Fruit fly (Drosophila melanogaster) whole organism, embryonic: Measurements from ENCODE around the gene dsf.
A peak's percentile ranks its signal among the peaks of the same experiment; 100 is the strongest.

Experiments used
- Atf6 ChIP-seq: fragments of 200-800 bp; sonication (Bioruptor generic); IDR thresholded peaks from 2 replicates; pipeline ENCODE4 v1.3.6; 2022; ENCODE audit warnings: missing biosample characterization, missing genetic modification characterization
- BtbVII ChIP-seq: fragments of 200-800 bp; sonication (Bioruptor generic); optimal IDR thresholded peaks from 3 replicates; lab custom pipeline; 2017; ENCODE audit warnings: missing biosample characterization, mild to moderate bottlenecking, missing genetic modification characterization
- CG12769 ChIP-seq: fragments of 200-800 bp; sonication (Bioruptor generic); optimal IDR thresholded peaks from 2 replicates; lab custom pipeline; 2019; ENCODE audit warnings: missing biosample characterization, mild to moderate bottlenecking, missing genetic modification characterization, moderate library complexity
- CG13624 ChIP-seq: fragments of 200-800 bp; sonication (Bioruptor generic); optimal IDR thresholded peaks from 2 replicates; lab custom pipeline; 2016; ENCODE audit warnings: missing biosample characterization, missing genetic modification characterization
- CG15011 ChIP-seq: fragments of 200-800 bp; sonication (Bioruptor generic); optimal IDR thresholded peaks from 3 replicates; lab custom pipeline; 2018; ENCODE audit warnings: missing biosample characterization, mild to moderate bottlenecking, missing genetic modification characterization
- CG15601 ChIP-seq: fragments of 200-800 bp; sonication (Bioruptor generic); optimal IDR thresholded peaks from 3 replicates; lab custom pipeline; 2019; ENCODE audit warnings: missing biosample characterization, mild to moderate bottlenecking, missing genetic modification characterization, moderate library complexity
- CG16813 ChIP-seq: fragments of 200-800 bp; sonication (Bioruptor generic); IDR thresholded peaks from 3 replicates; pipeline ENCODE4 v1.3.6; 2022; ENCODE audit warnings: missing biosample characterization, missing genetic modification characterization; ENCODE audit not compliant: partially characterized antibody
- CG17612 ChIP-seq: fragments of 200-800 bp; sonication (Bioruptor generic); IDR thresholded peaks from 2 replicates; pipeline ENCODE4 v1.3.6; 2022; ENCODE audit warnings: missing biosample characterization, missing genetic modification characterization
- CG8944 ChIP-seq: fragments of 200-800 bp; sonication (Bioruptor generic); optimal IDR thresholded peaks from 3 replicates; lab custom pipeline; 2016; ENCODE audit warnings: missing biosample characterization, missing genetic modification characterization
- Deaf1 ChIP-seq: fragments of 200-800 bp; optimal IDR thresholded peaks from 3 replicates; lab custom pipeline; 2019; ENCODE audit warnings: missing biosample characterization, mild to moderate bottlenecking, missing genetic modification characterization, moderate library complexity
- E2f2 ChIP-seq: fragments of 200-800 bp; sonication (Bioruptor generic); IDR thresholded peaks from 2 replicates; pipeline ENCODE4 v1.3.6; 2022; ENCODE audit warnings: missing biosample characterization, missing genetic modification characterization
- Eip74EF ChIP-seq, 2 experiments: fragments of 200-800 bp in 1 of 2; fragments of >200 bp in 1 of 2; sonication (Bioruptor generic) in 1 of 2; optimal IDR thresholded peaks; 2 replicates each; lab custom pipeline; 2017 to 2019; ENCODE audit warnings: missing biosample characterization in 2 of 2, missing genetic modification characterization in 2 of 2, mild to moderate bottlenecking in 1 of 2, moderate library complexity in 1 of 2
- GATAe ChIP-seq: fragments of 200-800 bp; sonication (Bioruptor generic); conservative IDR thresholded peaks from 2 replicates; pipeline ENCODE4 v1.3.6; 2022; ENCODE audit warnings: missing biosample characterization, missing genetic modification characterization
- HLH4C ChIP-seq: fragments of 200-800 bp; sonication (Bioruptor generic); IDR thresholded peaks from 3 replicates; pipeline ENCODE4 v1.3.6; 2022; ENCODE audit warnings: missing biosample characterization, missing genetic modification characterization; ENCODE audit not compliant: partially characterized antibody
- HLHmδ ChIP-seq: fragments of 200-800 bp; sonication (Bioruptor generic); optimal IDR thresholded peaks from 2 replicates; lab custom pipeline; 2018; ENCODE audit warnings: missing biosample characterization, mild to moderate bottlenecking, missing genetic modification characterization, moderate library complexity
- Hr3 ChIP-seq: fragments of 200-800 bp; sonication (Bioruptor generic); optimal IDR thresholded peaks from 3 replicates; lab custom pipeline; 2016; ENCODE audit warnings: missing biosample characterization, missing genetic modification characterization
- Hr78 ChIP-seq, 2 experiments: fragments of 200-800 bp in 1 of 2; fragments of >200 bp in 1 of 2; sonication (Bioruptor generic) in 1 of 2; optimal IDR thresholded peaks; 2 replicates each; lab custom pipeline; 2017 to 2019; ENCODE audit warnings: missing biosample characterization in 2 of 2, missing genetic modification characterization in 2 of 2, mild to moderate bottlenecking in 1 of 2, moderate library complexity in 1 of 2
- Mrtf ChIP-seq: fragments of 200-800 bp; sonication (Bioruptor generic); IDR thresholded peaks from 3 replicates; pipeline ENCODE4 v1.3.6; 2022; ENCODE audit warnings: missing biosample characterization, missing genetic modification characterization
- Oaz ChIP-seq: fragments of 200-800 bp; sonication (Bioruptor generic); IDR thresholded peaks from 2 replicates; pipeline ENCODE4 v1.3.6; 2022; ENCODE audit warnings: missing biosample characterization, missing genetic modification characterization
- Optix ChIP-seq: fragments of 200-800 bp; sonication (Bioruptor generic); IDR thresholded peaks from 3 replicates; pipeline ENCODE4 v1.3.6; 2022; ENCODE audit warnings: missing biosample characterization, missing genetic modification characterization
- Ptx1 ChIP-seq: fragments of 200-800 bp; sonication (Bioruptor generic); IDR thresholded peaks from 2 replicates; pipeline ENCODE4 v1.3.6; 2022; ENCODE audit warnings: missing biosample characterization, missing genetic modification characterization
- abd-A ChIP-seq: fragments of 200-800 bp; sonication (Bioruptor generic); optimal IDR thresholded peaks from 3 replicates; lab custom pipeline; 2019; ENCODE audit warnings: missing biosample characterization, mild to moderate bottlenecking, missing genetic modification characterization, moderate library complexity
- al ChIP-seq: fragments of 200-800 bp; sonication (Bioruptor generic); IDR thresholded peaks from 2 replicates; pipeline ENCODE4 v1.3.6; 2022; ENCODE audit warnings: missing biosample characterization, missing genetic modification characterization
- chinmo ChIP-seq: fragments of 200-800 bp; sonication (Bioruptor generic); IDR thresholded peaks from 4 replicates; pipeline ENCODE4 v1.3.6; 2022; ENCODE audit warnings: missing biosample characterization, missing genetic modification characterization; ENCODE audit not compliant: partially characterized antibody
- chm ChIP-seq: fragments of 200-800 bp; sonication (Bioruptor generic); IDR thresholded peaks from 2 replicates; pipeline ENCODE4 v1.3.6; 2022; ENCODE audit warnings: missing biosample characterization, missing genetic modification characterization
- corto ChIP-seq: fragments of 200-800 bp; sonication (Bioruptor generic); optimal IDR thresholded peaks from 2 replicates; lab custom pipeline; 2016; ENCODE audit warnings: missing biosample characterization, mild to moderate bottlenecking, missing genetic modification characterization, moderate library complexity
- dimm ChIP-seq: fragments of 200-800 bp; sonication (Bioruptor generic); IDR thresholded peaks from 2 replicates; pipeline ENCODE4 v1.3.6; 2022; ENCODE audit warnings: missing biosample characterization, missing genetic modification characterization
- dmrt99B ChIP-seq: fragments of 200-800 bp; sonication (Bioruptor generic); optimal IDR thresholded peaks from 2 replicates; lab custom pipeline; 2018; ENCODE audit warnings: missing biosample characterization, mild to moderate bottlenecking, missing genetic modification characterization, moderate library complexity
- grn ChIP-seq: fragments of 200-800 bp; sonication (Bioruptor generic); optimal IDR thresholded peaks from 3 replicates; lab custom pipeline; 2017; ENCODE audit warnings: missing biosample characterization, missing genetic modification characterization
- jing ChIP-seq: fragments of 200-800 bp; sonication (Bioruptor generic); optimal IDR thresholded peaks from 2 replicates; lab custom pipeline; 2018; ENCODE audit warnings: missing biosample characterization, mild to moderate bottlenecking, missing genetic modification characterization
- lbe ChIP-seq: fragments of 200-800 bp; sonication (Bioruptor generic); optimal IDR thresholded peaks from 2 replicates; lab custom pipeline; 2016; ENCODE audit warnings: missing biosample characterization, mild to moderate bottlenecking, missing genetic modification characterization
- nerfin-1 ChIP-seq: fragments of 200-800 bp; sonication (Bioruptor generic); optimal IDR thresholded peaks from 3 replicates; lab custom pipeline; 2019; ENCODE audit warnings: missing biosample characterization, mild to moderate bottlenecking, missing genetic modification characterization, moderate library complexity
- oc ChIP-seq: fragments of 200-800 bp; sonication (Bioruptor generic); optimal IDR thresholded peaks from 2 replicates; lab custom pipeline; 2018; ENCODE audit warnings: missing biosample characterization, mild to moderate bottlenecking, missing genetic modification characterization, moderate library complexity
- org-1 ChIP-seq: fragments of 200-800 bp; sonication (Bioruptor generic); optimal IDR thresholded peaks from 2 replicates; lab custom pipeline; 2017; ENCODE audit warnings: missing biosample characterization, missing genetic modification characterization
- pb ChIP-seq: fragments of 200-800 bp; sonication (Bioruptor generic); optimal IDR thresholded peaks from 3 replicates; lab custom pipeline; 2016; ENCODE audit warnings: missing biosample characterization, missing genetic modification characterization
- pho ChIP-seq: fragments of 200-800 bp; sonication (Bioruptor generic); optimal IDR thresholded peaks from 2 replicates; lab custom pipeline; 2016; ENCODE audit warnings: missing biosample characterization, missing genetic modification characterization
- repo ChIP-seq: fragments of 200-800 bp; sonication (Bioruptor generic); optimal IDR thresholded peaks from 2 replicates; lab custom pipeline; 2016; ENCODE audit warnings: missing biosample characterization, missing genetic modification characterization
- schlank ChIP-seq: fragments of 200-800 bp; sonication (Bioruptor generic); optimal IDR thresholded peaks from 2 replicates; lab custom pipeline; 2018; ENCODE audit warnings: missing biosample characterization, mild to moderate bottlenecking, missing genetic modification characterization
- sd ChIP-seq: fragments of 200-800 bp; sonication (Bioruptor generic); optimal IDR thresholded peaks from 3 replicates; lab custom pipeline; 2018; ENCODE audit warnings: missing biosample characterization, mild to moderate bottlenecking, missing genetic modification characterization, moderate library complexity
- seq ChIP-seq: fragments of 200-800 bp; sonication (Bioruptor generic); IDR thresholded peaks from 2 replicates; pipeline ENCODE4 v1.3.6; 2022; ENCODE audit warnings: missing biosample characterization, missing genetic modification characterization
- tx ChIP-seq: fragments of 200-800 bp; sonication (Bioruptor generic); optimal IDR thresholded peaks from 2 replicates; lab custom pipeline; 2016; ENCODE audit warnings: missing biosample characterization, missing genetic modification characterization
- vfl ChIP-seq: fragments of 200-800 bp; sonication (Bioruptor generic); optimal IDR thresholded peaks from 2 replicates; lab custom pipeline; 2016; ENCODE audit warnings: missing biosample characterization, missing genetic modification characterization
- vvl ChIP-seq: fragments of 200-800 bp; sonication (Bioruptor generic); IDR thresholded peaks from 2 replicates; pipeline ENCODE4 v1.3.6; 2022; ENCODE audit warnings: missing biosample characterization, missing genetic modification characterization
- z ChIP-seq: fragments of 200-800 bp; sonication (Bioruptor generic); IDR thresholded peaks from 3 replicates; pipeline ENCODE4 v1.3.6; 2022; ENCODE audit warnings: missing biosample characterization, missing genetic modification characterization
- zen2 ChIP-seq: fragments of 200-800 bp; sonication (Bioruptor generic); IDR thresholded peaks from 3 replicates; pipeline ENCODE4 v1.3.6; 2022; ENCODE audit warnings: missing biosample characterization, missing genetic modification characterization; ENCODE audit not compliant: partially characterized antibody

Gene dsf

DNA sequence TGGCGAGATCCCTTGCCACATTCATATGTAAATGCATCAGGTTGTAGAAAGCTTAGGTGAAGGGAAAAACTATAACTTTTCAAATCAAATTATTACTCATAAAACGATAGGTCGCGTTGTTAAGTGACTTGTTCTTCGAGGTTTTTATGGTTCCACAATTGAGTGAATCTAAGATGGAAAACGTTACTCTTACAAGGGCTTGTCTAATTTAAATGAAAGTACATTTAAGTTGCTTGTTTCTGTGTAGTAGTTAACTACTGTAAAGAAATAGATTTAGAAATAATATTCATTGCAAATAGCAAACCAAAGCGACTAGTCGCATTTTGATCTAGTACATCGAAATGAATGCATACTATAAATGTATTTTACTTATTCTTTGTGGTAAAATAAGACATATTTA, 42.3 kb upstream of the dsf start, which contains the start of gene CG44574:
Gene CG44574, plus strand, starts transcription at position 301 of the 400 bp plus-strand sequence.
- TF ChIP-seq Ptx1 (no peak), chm (GFP tag; lab: Robert Waterston, UW) (no peak), tx (no peak)

DNA sequence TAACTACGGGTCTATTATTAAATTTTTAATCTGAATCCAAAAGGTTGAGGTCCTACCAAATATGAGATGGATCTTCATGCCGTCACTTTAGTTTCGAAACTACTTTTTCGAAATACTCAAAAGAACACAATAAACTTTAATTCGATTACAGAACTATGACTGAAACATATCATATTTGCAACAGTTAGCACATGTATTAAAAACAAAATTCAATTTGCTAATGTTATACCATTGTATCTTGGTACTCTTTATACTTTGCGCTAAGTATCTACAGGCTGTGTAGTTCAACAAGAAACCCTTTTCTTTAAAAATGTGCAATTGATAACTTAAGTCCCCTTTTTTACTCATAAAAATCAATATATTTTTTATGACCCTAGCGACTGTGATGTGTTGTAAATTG, 41.1 kb upstream of the dsf start, which contains the start of the genes Sfp26Ac and CG43185:
Gene Sfp26Ac, minus strand, starts transcription at position 101 of the 400 bp plus-strand sequence.
Gene CG43185, plus strand, starts transcription at position 215 of the 400 bp plus-strand sequence.
- TF ChIP-seq HLH4C, result no peak
- no peak for TF ChIP-seq dimm (GFP tag; lab: Robert Waterston, UW)
- TF ChIP-seq pho (GFP tag; lab: Kevin White, UChicago), result no peak
- TF ChIP-seq CG15011, result no peak
- TF ChIP-seq grn, result no peak
- TF ChIP-seq Hr3, result no peak
- TF ChIP-seq repo (GFP tag; lab: Kevin White, UChicago), result no peak
- no peak for TF ChIP-seq corto
- no peak for TF ChIP-seq jing (GFP tag; lab: Kevin White, UChicago)
- TF ChIP-seq org-1 (GFP tag; lab: Kevin White, UChicago), result no peak
- no peak for TF ChIP-seq seq
- TF ChIP-seq zen2 (GFP tag; lab: Robert Waterston, UW), result no peak
- TF ChIP-seq CG17612 (GFP tag; lab: Robert Waterston, UW), result no peak
- no peak for TF ChIP-seq Mrtf
- no peak for TF ChIP-seq E2f2
- TF ChIP-seq CG15601 (tag; lab: Kevin White, UChicago), result no peak
- TF ChIP-seq schlank (tag; lab: Kevin White, UChicago), result no peak

DNA sequence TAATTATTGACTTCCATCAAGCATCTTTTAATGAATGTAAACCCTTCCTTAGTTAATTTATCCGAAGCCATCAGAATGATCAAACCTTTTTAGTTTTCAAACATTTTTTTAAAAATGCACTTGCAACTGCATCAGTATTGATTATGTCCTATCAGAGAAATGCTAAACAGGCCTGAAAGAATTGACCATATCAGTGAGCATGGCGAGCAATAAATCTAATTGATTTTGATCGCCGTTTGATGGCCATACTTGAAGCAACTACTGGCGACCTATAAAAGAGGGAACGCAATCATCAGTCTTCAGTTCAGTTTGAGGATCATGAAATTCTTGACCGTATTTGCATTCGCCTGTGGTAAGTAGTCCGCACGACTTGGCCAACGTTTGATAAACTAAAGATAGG, 40.0 kb upstream of the dsf start, which contains the start of gene CG9029:
Gene CG9029, plus strand, starts transcription at position 301 of the 400 bp plus-strand sequence.
- no peak for TF ChIP-seq CG8944 (GFP tag; lab: Kevin White, UChicago)
- TF ChIP-seq Hr78 (GFP tag; optimal IDR thresholded peaks at IDR 0.05; lab: Kevin White, UChicago), result no peak
- TF ChIP-seq vfl, result no peak
- no peak for TF ChIP-seq GATAe (GFP tag; lab: Robert Waterston, UW)
- no peak for TF ChIP-seq CG13624 (GFP tag; lab: Kevin White, UChicago)
- TF ChIP-seq dmrt99B, result no peak
- no peak for TF ChIP-seq Optix
- TF ChIP-seq HLHmδ, result no peak
- TF ChIP-seq CG16813 (GFP tag; lab: Robert Waterston, UW), result no peak
- TF ChIP-seq al (GFP tag; lab: Robert Waterston, UW), result no peak
- no peak for TF ChIP-seq BtbVII (GFP tag; lab: Kevin White, UChicago)

DNA sequence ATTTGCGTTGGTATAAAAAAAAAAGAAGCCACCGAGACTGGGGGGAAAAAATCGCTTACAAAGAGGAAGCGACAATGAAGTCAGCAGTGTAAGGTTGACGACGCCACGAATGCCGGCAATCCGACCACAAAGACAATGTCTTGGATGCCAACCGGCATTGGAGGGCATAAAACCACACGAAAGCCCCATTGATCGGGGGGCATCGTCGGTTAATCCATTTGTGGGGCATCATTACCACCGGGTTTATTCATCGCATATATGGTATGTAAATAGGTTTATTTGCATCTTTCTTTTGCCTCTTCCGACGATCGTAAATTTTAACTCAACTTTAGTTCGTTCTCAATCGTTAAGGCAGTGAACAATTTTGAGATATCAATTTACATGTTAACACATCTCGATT, 38.8 kb upstream of the dsf start:
- no peak for TF ChIP-seq Oaz
- TF ChIP-seq oc (tag; lab: Kevin White, UChicago), result peak; percentile 72
- peak; percentile 77 for TF ChIP-seq sd (tag; lab: Kevin White, UChicago)
- peak in 1 of 2 experiments; percentile 55 for TF ChIP-seq Eip74EF (GFP tag; optimal IDR thresholded peaks at IDR 0.05; lab: Kevin White, UChicago)
- TF ChIP-seq abd-A (tag; lab: Kevin White, UChicago), result peak; percentile 24
- TF ChIP-seq Deaf1 (tag; lab: Kevin White, UChicago), result peak; percentile 27
- peak; percentile 10 for TF ChIP-seq pb (GFP tag; lab: Kevin White, UChicago)
- 0 out of 3 replicates have a peak, but pooled peaks have one; percentile 44 for TF ChIP-seq z (GFP tag; lab: Robert Waterston, UW)
- TF ChIP-seq lbe (GFP tag; lab: Kevin White, UChicago), result no peak
- no peak for TF ChIP-seq Atf6 (GFP tag; lab: Robert Waterston, UW)
- 0 out of 3 replicates have a peak, but pooled peaks have one; percentile 1 for TF ChIP-seq zen2 (GFP tag; lab: Robert Waterston, UW)
- no peak for TF ChIP-seq nerfin-1 (tag; lab: Kevin White, UChicago)
- TF ChIP-seq CG12769 (tag; lab: Kevin White, UChicago), result peak; percentile 33
- TF ChIP-seq vvl (GFP tag; lab: Robert Waterston, UW), result peak; percentile 84
- peak; percentile 63; the same call in 1 of the 4 replicates for TF ChIP-seq chinmo
